Worm (Caenorhabditis elegans): ENCODE data around the gene cid-1.
A peak's percentile ranks its signal among the peaks of the same experiment; 100 is the strongest.

cid-1 gene

DNA sequence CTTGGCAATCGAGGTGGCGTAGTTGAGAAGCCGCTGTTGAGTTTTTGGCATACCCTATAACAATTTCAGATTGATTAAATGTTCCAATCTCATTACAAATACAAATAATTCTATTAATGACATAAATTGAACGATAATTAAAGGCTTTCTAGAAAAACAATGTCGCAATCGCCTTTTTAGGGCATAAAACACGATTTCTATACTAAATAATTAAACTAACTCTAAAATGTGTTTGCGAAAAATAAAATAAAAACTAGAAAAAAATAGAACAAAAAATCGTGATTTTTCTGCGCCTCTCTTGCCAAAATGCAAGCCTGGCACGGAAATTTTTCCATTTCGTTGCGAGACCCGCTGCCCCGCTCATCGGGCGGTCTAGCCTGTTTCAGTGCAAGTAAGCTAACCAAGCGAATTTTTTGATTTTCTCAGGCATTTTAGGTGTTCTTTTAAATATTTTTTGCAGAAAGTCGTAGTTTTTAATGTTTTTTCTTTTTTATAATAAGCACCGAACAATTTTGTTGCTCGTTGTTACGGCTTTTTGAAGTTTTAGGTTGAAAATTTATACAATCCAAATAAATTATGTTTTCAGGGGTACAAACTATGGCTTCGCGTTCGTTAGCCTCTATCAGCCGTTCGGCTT, 54.2 kb downstream of the cid-1 start, which contains the start of the genes C34E10.12, C34E10.10 and atp-2 (continued):
- TF ChIP-seq elt-3 (tag; optimal IDR thresholded peaks at IDR 0.05) (no peak), ztf-4 (tag; optimal IDR thresholded peaks at IDR 0.05) (peak; percentile 25), zag-1 (tag; optimal IDR thresholded peaks at IDR 0.05) (no peak), mml-1 (tag; optimal IDR thresholded peaks at IDR 0.05) (no peak), lsy-12 (tag; optimal IDR thresholded peaks at IDR 0.05) (peak; percentile 77), nhr-43 (tag; optimal IDR thresholded peaks at IDR 0.05; ENCODE audit: poor library complexity, severe bottlenecking) (peak; percentile 80), fkh-2 (tag; optimal IDR thresholded peaks at IDR 0.05) (no peak), nhr-23 (tag; optimal IDR thresholded peaks at IDR 0.05) (peak; percentile 92), aly-2 (tag; optimal IDR thresholded peaks at IDR 0.05) (no peak), fkh-10 (GFP tag; optimal IDR thresholded peaks at IDR 0.05) (peak; percentile 33), lin-15B (tag; optimal IDR thresholded peaks at IDR 0.05) (peak; percentile 95), egl-5 (tag; optimal IDR thresholded peaks at IDR 0.05) (peak; percentile 88), nhr-11 (tag; optimal IDR thresholded peaks at IDR 0.05) (peak; percentile 30), ZK546.5 (tag; optimal IDR thresholded peaks at IDR 0.05) (no peak), snpc-4 (tag; optimal IDR thresholded peaks at IDR 0.05) (peak; percentile 40), ceh-16 (tag; optimal IDR thresholded peaks at IDR 0.05) (no peak), elt-1 (tag; optimal IDR thresholded peaks at IDR 0.05) (no peak), nfya-1 (tag; optimal IDR thresholded peaks at IDR 0.05; ENCODE audit: insufficient read depth) (peak; percentile 93), ztf-11 (tag; optimal IDR thresholded peaks at IDR 0.05) (no peak), R02D3.7 (tag; optimal IDR thresholded peaks at IDR 0.05) (peak; percentile 50), ceh-82 (tag; optimal IDR thresholded peaks at IDR 0.05) (peak; percentile 9), mdl-1 (tag; optimal IDR thresholded peaks at IDR 0.05) (no peak), pha-4 (tag; optimal IDR thresholded peaks at IDR 0.05) (peak; percentile 97), fos-1 (tag; optimal IDR thresholded peaks at IDR 0.05) (no peak), nhr-76 (tag; optimal IDR thresholded peaks at IDR 0.05) (no peak)

DNA sequence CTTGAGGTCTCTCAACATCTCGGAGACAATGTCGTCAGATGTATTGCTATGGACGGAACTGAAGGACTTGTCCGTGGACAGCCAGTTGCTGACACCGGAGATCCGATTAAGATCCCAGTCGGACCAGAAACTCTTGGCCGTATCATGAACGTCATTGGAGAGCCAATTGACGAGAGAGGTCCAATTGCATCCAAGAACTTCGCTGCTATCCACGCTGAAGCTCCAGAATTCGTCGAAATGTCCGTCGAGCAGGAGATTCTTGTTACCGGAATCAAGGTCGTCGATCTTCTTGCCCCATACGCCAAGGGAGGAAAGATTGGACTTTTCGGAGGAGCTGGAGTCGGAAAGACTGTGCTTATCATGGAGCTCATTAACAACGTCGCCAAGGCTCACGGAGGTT, 55.1 kb downstream of the cid-1 start:
- TF ChIP-seq unc-62 (GFP tag; optimal IDR thresholded peaks at IDR 0.05) (no peak), nfya-1 (tag; optimal IDR thresholded peaks at IDR 0.05; ENCODE audit: insufficient read depth) (no peak), ama-1 (optimal IDR thresholded peaks at IDR 0.05) (no peak), daf-12 (tag; optimal IDR thresholded peaks at IDR 0.05) (no peak), egl-27 (tag; optimal IDR thresholded peaks at IDR 0.05) (no peak), nhr-12 (tag; optimal IDR thresholded peaks at IDR 0.05) (no peak), nhr-77 (tag; optimal IDR thresholded peaks at IDR 0.05) (no peak), ceh-82 (tag; optimal IDR thresholded peaks at IDR 0.05) (no peak)

DNA sequence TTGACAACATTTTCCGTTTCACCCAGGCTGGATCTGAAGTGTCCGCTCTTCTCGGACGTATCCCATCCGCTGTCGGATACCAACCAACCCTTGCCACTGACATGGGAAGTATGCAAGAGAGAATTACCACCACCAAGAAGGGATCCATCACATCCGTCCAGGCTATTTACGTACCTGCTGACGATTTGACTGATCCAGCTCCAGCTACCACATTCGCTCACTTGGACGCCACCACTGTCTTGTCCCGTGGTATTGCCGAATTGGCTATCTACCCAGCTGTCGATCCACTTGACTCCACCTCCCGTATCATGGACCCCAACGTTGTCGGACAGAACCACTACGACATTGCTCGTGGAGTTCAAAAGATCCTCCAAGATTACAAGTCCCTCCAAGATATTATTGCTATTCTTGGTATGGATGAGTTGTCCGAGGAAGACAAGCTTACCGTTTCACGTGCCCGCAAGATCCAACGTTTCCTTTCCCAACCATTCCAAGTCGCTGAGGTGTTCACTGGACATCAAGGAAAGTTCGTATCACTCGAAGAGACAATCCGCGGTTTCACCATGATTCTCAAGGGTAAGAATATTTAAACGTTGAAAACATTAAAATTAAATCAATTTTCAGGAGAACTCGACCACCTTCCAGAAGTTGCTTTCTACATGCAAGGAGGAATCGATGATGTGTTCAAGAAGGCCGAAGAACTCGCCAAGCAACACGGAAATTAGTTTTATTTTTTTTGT, 56.0 kb downstream of the cid-1 start:
- TF ChIP-seq eor-1 (tag; optimal IDR thresholded peaks at IDR 0.05) (no peak), nhr-77 (tag; optimal IDR thresholded peaks at IDR 0.05) (no peak), unc-39 (tag; optimal IDR thresholded peaks at IDR 0.05) (no peak), nhr-237 (tag; optimal IDR thresholded peaks at IDR 0.05) (no peak), R02D3.7 (tag; optimal IDR thresholded peaks at IDR 0.05) (no peak), ztf-4 (tag; optimal IDR thresholded peaks at IDR 0.05) (no peak), elt-2 (tag; optimal IDR thresholded peaks at IDR 0.05) (no peak), pqm-1 (tag; optimal IDR thresholded peaks at IDR 0.05) (no peak), elt-1 (tag; optimal IDR thresholded peaks at IDR 0.05) (no peak), nhr-67 (tag; optimal IDR thresholded peaks at IDR 0.05) (no peak), daf-12 (tag; optimal IDR thresholded peaks at IDR 0.05) (no peak), ama-1 (optimal IDR thresholded peaks at IDR 0.05) (no peak), aly-2 (tag; optimal IDR thresholded peaks at IDR 0.05) (no peak), skn-1 (tag; optimal IDR thresholded peaks at IDR 0.05) (no peak), nhr-11 (tag; optimal IDR thresholded peaks at IDR 0.05) (no peak), nhr-25 (tag; optimal IDR thresholded peaks at IDR 0.05) (no peak), sea-2 (GFP tag; optimal IDR thresholded peaks at IDR 0.05) (no peak), fkh-10 (GFP tag; optimal IDR thresholded peaks at IDR 0.05) (no peak)

Data from whole organism, L3 larva.